Worm (Caenorhabditis elegans) whole organism, L1 larva: ENCODE data around the gene pbs-3.

Experiments
- Y116A8C.19 ChIP-seq: sonication (generic microtip); optimal IDR thresholded peaks from 2 replicates; lab custom pipeline; 2016; ENCODE audit warnings: missing compliant biosample characterization, missing genetic modification characterization, borderline replicate concordance
- alr-1 ChIP-seq: fragments of 200-800 bp; sonication (Bioruptor generic); optimal IDR thresholded peaks from 2 replicates; lab custom pipeline; 2018; ENCODE audit warnings: borderline replicate concordance, mild to moderate bottlenecking, missing genetic modification characterization, missing compliant biosample characterization
- blmp-1 ChIP-seq: fragments of 150-350 bp; optimal IDR thresholded peaks from 2 replicates; lab custom pipeline; 2014; ENCODE audit warnings: missing biosample characterization, missing genetic modification characterization
- ceh-8 ChIP-seq: fragments of 200-800 bp; sonication (Bioruptor generic); optimal IDR thresholded peaks from 2 replicates; lab custom pipeline; 2018; ENCODE audit warnings: mild to moderate bottlenecking, missing genetic modification characterization, moderate library complexity, missing compliant biosample characterization
- ceh-82 ChIP-seq, 3 experiments: fragments of 150-350 bp in 1 of 3; sonication (generic microtip) in 2 of 3; optimal IDR thresholded peaks; 2 replicates each; lab custom pipeline; 2014 to 2017; ENCODE audit warnings: missing biosample characterization in 3 of 3, missing genetic modification characterization in 3 of 3
- dpl-1 ChIP-seq, 3 experiments: fragments of 150-350 bp in 2 of 3; sonication (generic microtip) in 1 of 3; optimal IDR thresholded peaks; 2 replicates each; lab custom pipeline; 2014 to 2017; ENCODE audit warnings: missing biosample characterization in 3 of 3, missing genetic modification characterization in 3 of 3, missing genetic modification reagents in 3 of 3
- dsc-1 ChIP-seq: sonication (generic microtip); optimal IDR thresholded peaks from 2 replicates; lab custom pipeline; 2016; ENCODE audit warnings: mild to moderate bottlenecking, missing genetic modification characterization, missing compliant biosample characterization
- efl-1 ChIP-seq, 4 experiments: fragments of 150-350 bp; optimal IDR thresholded peaks in 3 of 4; peaks in 1 of 4; 1 replicate in 1 of 4; 2 replicates in 3 of 4; lab custom pipeline; 2014; ENCODE audit warnings: missing biosample characterization in 2 of 4, missing genetic modification characterization in 2 of 4, missing genetic modification reagents in 2 of 4
- efl-3 ChIP-seq: fragments of 200-800 bp; sonication (Bioruptor generic); optimal IDR thresholded peaks from 2 replicates; lab custom pipeline; 2018; ENCODE audit warnings: mild to moderate bottlenecking, missing genetic modification characterization, missing compliant biosample characterization
- egl-13 ChIP-seq: sonication (generic microtip); optimal IDR thresholded peaks from 2 replicates; lab custom pipeline; 2016; ENCODE audit warnings: missing genotype, missing genetic modification reagents, missing genetic modification characterization, missing compliant biosample characterization
- egl-27 ChIP-seq, 2 experiments: fragments of 150-350 bp in 1 of 2; sonication (generic microtip); optimal IDR thresholded peaks; 3 replicates each; lab custom pipeline; 2017 to 2018; ENCODE audit warnings: missing biosample characterization in 2 of 2, missing genetic modification characterization in 2 of 2, missing genetic modification reagents in 2 of 2
- elt-2 ChIP-seq: sonication (generic microtip); optimal IDR thresholded peaks from 2 replicates; lab custom pipeline; 2016; ENCODE audit warnings: missing genetic modification characterization, mild to moderate bottlenecking, inconsistent platforms, missing compliant biosample characterization, missing genetic modification reagents
- elt-3 ChIP-seq, 6 experiments: fragments of 150-350 bp in 1 of 6; sonication (generic microtip); optimal IDR thresholded peaks; 2 replicates each; lab custom pipeline; 2017 to 2018; ENCODE audit warnings: missing biosample characterization in 6 of 6, missing genetic modification characterization in 6 of 6, inconsistent platforms in 1 of 6
- fkh-10 ChIP-seq: sonication (generic microtip); optimal IDR thresholded peaks from 2 replicates; lab custom pipeline; 2017; ENCODE audit warnings: missing biosample characterization, missing genetic modification reagents, missing genetic modification characterization
- fkh-8 ChIP-seq: sonication (generic microtip); optimal IDR thresholded peaks from 2 replicates; lab custom pipeline; 2016; ENCODE audit warnings: mild to moderate bottlenecking, missing genetic modification characterization, missing compliant biosample characterization
- grh-1 ChIP-seq: fragments of 200-800 bp; sonication (Bioruptor generic); IDR thresholded peaks from 2 replicates; pipeline ENCODE4 v1.3.6; 2022; ENCODE audit warnings: missing genetic modification reagents, missing genetic modification characterization, missing compliant biosample characterization
- hlh-4 ChIP-seq: sonication (generic microtip); optimal IDR thresholded peaks from 2 replicates; lab custom pipeline; 2016; ENCODE audit warnings: mild to moderate bottlenecking, missing genetic modification characterization, missing compliant biosample characterization
- hpl-2 ChIP-seq: fragments of 150-350 bp; optimal IDR thresholded peaks from 2 replicates; lab custom pipeline; 2014; ENCODE audit warnings: missing biosample characterization, missing genetic modification reagents, missing genetic modification characterization
- isw-1 ChIP-seq: fragments of 200-800 bp; sonication (Bioruptor generic); IDR thresholded peaks from 2 replicates; pipeline ENCODE4 v1.3.6; 2022; ENCODE audit warnings: missing genetic modification characterization, missing compliant biosample characterization
- jun-1 ChIP-seq: fragments of 150-350 bp; optimal IDR thresholded peaks from 2 replicates; lab custom pipeline; 2014; ENCODE audit warnings: missing biosample characterization, missing genetic modification reagents, missing genetic modification characterization
- lin-14 ChIP-seq: fragments of 200-800 bp; sonication (Bioruptor generic); optimal IDR thresholded peaks from 2 replicates; lab custom pipeline; 2018; ENCODE audit warnings: mild to moderate bottlenecking, missing genetic modification characterization, moderate library complexity, missing compliant biosample characterization
- lin-35 ChIP-seq, 2 experiments: fragments of 150-350 bp; optimal IDR thresholded peaks; 2 replicates each; lab custom pipeline; 2014; ENCODE audit warnings: missing biosample characterization in 2 of 2, missing genetic modification characterization in 2 of 2, missing genetic modification reagents in 2 of 2
- lin-39 ChIP-seq: fragments of 150-350 bp; optimal IDR thresholded peaks from 2 replicates; lab custom pipeline; 2014; ENCODE audit warnings: missing biosample characterization, missing genetic modification reagents, missing genetic modification characterization
- mab-9 ChIP-seq: fragments of 200-800 bp; sonication (Bioruptor generic); IDR thresholded peaks from 2 replicates; pipeline ENCODE4 v1.3.6; 2022; ENCODE audit warnings: missing genetic modification reagents, missing genetic modification characterization, missing compliant biosample characterization
- mef-2 ChIP-seq: fragments of 150-350 bp; optimal IDR thresholded peaks from 2 replicates; lab custom pipeline; 2014; ENCODE audit warnings: missing biosample characterization, missing genetic modification characterization
- mep-1 ChIP-seq: fragments of 150-350 bp; optimal IDR thresholded peaks from 2 replicates; lab custom pipeline; 2014; ENCODE audit warnings: missing biosample characterization, missing genetic modification characterization
- nhr-11 ChIP-seq: fragments of 150-350 bp; optimal IDR thresholded peaks from 2 replicates; lab custom pipeline; 2014; ENCODE audit warnings: missing biosample characterization, missing genetic modification characterization
- nhr-12 ChIP-seq: sonication (generic microtip); optimal IDR thresholded peaks from 2 replicates; lab custom pipeline; 2017; ENCODE audit warnings: missing biosample characterization, missing genetic modification characterization
- nhr-20 ChIP-seq: sonication (generic microtip); optimal IDR thresholded peaks from 2 replicates; lab custom pipeline; 2016; ENCODE audit warnings: mild to moderate bottlenecking, missing genetic modification characterization, missing compliant biosample characterization
- nhr-237 ChIP-seq: fragments of 150-350 bp; optimal IDR thresholded peaks from 2 replicates; lab custom pipeline; 2014; ENCODE audit warnings: missing biosample characterization, missing genetic modification characterization
- nhr-28 ChIP-seq: fragments of 150-350 bp; optimal IDR thresholded peaks from 2 replicates; lab custom pipeline; 2014; ENCODE audit warnings: missing biosample characterization, missing genetic modification characterization
- nhr-47 ChIP-seq: sonication (generic microtip); optimal IDR thresholded peaks from 2 replicates; lab custom pipeline; 2016; ENCODE audit warnings: mild to moderate bottlenecking, missing genetic modification characterization, moderate library complexity, missing compliant biosample characterization
- nhr-71 ChIP-seq: sonication (generic microtip); optimal IDR thresholded peaks from 2 replicates; lab custom pipeline; 2016; ENCODE audit warnings: mild to moderate bottlenecking, missing genetic modification characterization, moderate library complexity, missing compliant biosample characterization
- nhr-76 ChIP-seq: sonication (generic microtip); optimal IDR thresholded peaks from 2 replicates; lab custom pipeline; 2017; ENCODE audit warnings: missing biosample characterization, missing genetic modification characterization
- nhr-77 ChIP-seq: fragments of 150-350 bp; optimal IDR thresholded peaks from 2 replicates; lab custom pipeline; 2014; ENCODE audit warnings: missing biosample characterization, missing genetic modification characterization
- nhr-84 ChIP-seq: sonication (generic microtip); optimal IDR thresholded peaks from 2 replicates; lab custom pipeline; 2017; ENCODE audit warnings: missing biosample characterization, missing genetic modification characterization
- nhr-85 ChIP-seq: sonication (generic microtip); peaks from one replicate; lab custom pipeline; 2016; ENCODE audit warnings: missing genetic modification characterization, inconsistent platforms, missing compliant biosample characterization
- nhr-90 ChIP-seq: sonication (generic microtip); optimal IDR thresholded peaks from 2 replicates; lab custom pipeline; 2016; ENCODE audit warnings: mild to moderate bottlenecking, missing genetic modification characterization, missing compliant biosample characterization; ENCODE audit not compliant: poor library complexity
- pax-3 ChIP-seq: fragments of 200-800 bp; sonication (Bioruptor generic); optimal IDR thresholded peaks from 2 replicates; lab custom pipeline; 2018; ENCODE audit warnings: mild to moderate bottlenecking, missing genetic modification characterization, moderate library complexity, missing compliant biosample characterization
- pqm-1 ChIP-seq: sonication (generic microtip); optimal IDR thresholded peaks from 3 replicates; lab custom pipeline; 2017; ENCODE audit warnings: missing biosample characterization, missing genetic modification characterization
- sox-4 ChIP-seq: sonication (generic microtip); optimal IDR thresholded peaks from 2 replicates; lab custom pipeline; 2016; ENCODE audit warnings: missing genetic modification characterization, missing compliant biosample characterization
- sptf-1 ChIP-seq: fragments of 150-350 bp; optimal IDR thresholded peaks from 2 replicates; lab custom pipeline; 2014; ENCODE audit warnings: missing biosample characterization, missing genetic modification characterization
- tbx-2 ChIP-seq: sonication (generic microtip); optimal IDR thresholded peaks from 2 replicates; lab custom pipeline; 2016; ENCODE audit warnings: missing genetic modification characterization, missing compliant biosample characterization
- unc-130 ChIP-seq: fragments of 150-350 bp; optimal IDR thresholded peaks from 2 replicates; lab custom pipeline; 2017; ENCODE audit warnings: missing biosample characterization, missing genetic modification characterization, inconsistent platforms
- unc-62 ChIP-seq: fragments of 150-350 bp; optimal IDR thresholded peaks from 2 replicates; lab custom pipeline; 2014; ENCODE audit warnings: missing biosample characterization, missing genetic modification reagents, missing genetic modification characterization
- unc-86 ChIP-seq: sonication (generic microtip); optimal IDR thresholded peaks from 2 replicates; lab custom pipeline; 2016; ENCODE audit warnings: missing genetic modification characterization, missing compliant biosample characterization
- unc-98 ChIP-seq: fragments of 200-800 bp; sonication (Bioruptor generic); IDR thresholded peaks from 2 replicates; pipeline ENCODE4 v1.3.6; 2022; ENCODE audit warnings: missing genetic modification characterization, missing compliant biosample characterization
- xbp-1 ChIP-seq: sonication (generic microtip); optimal IDR thresholded peaks from 2 replicates; lab custom pipeline; 2016; ENCODE audit warnings: missing genetic modification characterization, missing compliant biosample characterization
- zag-1 ChIP-seq: fragments of 150-350 bp; optimal IDR thresholded peaks from 2 replicates; lab custom pipeline; 2014; ENCODE audit warnings: missing biosample characterization, missing genetic modification characterization
- zip-4 ChIP-seq: fragments of 200-800 bp; sonication (Bioruptor generic); optimal IDR thresholded peaks from 2 replicates; lab custom pipeline; 2018; ENCODE audit warnings: mild to moderate bottlenecking, missing genetic modification characterization, moderate library complexity, missing compliant biosample characterization

Gene pbs-3

DNA sequence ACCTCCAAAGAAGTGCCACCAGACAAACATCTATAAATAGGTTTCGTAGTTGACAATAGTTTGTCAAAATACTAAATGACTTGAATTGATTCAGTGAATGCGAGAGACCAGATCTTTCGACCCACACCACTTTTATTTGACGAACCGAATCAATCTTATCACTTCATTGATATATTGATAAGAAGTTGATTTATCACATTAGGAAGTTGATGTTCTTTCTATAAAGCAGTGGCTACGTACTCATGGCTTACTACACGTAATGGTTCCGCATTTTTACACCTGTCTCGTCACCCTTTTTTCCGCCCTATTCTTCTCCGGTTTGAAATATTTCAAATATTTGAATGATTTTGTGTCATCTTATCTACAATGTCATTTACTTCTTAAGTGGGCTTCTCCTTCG, 34.6 kb downstream of the pbs-3 start:
- peak in 1 of 6 experiments; percentile 11 for TF ChIP-seq elt-3 (tag; optimal IDR thresholded peaks at IDR 0.05; lab: Kevin White, UChicago)
- TF ChIP-seq elt-2 (tag; lab: Kevin White, UChicago): peak; percentile 50
- TF ChIP-seq sptf-1 (tag; lab: Kevin White, UChicago): no peak

DNA sequence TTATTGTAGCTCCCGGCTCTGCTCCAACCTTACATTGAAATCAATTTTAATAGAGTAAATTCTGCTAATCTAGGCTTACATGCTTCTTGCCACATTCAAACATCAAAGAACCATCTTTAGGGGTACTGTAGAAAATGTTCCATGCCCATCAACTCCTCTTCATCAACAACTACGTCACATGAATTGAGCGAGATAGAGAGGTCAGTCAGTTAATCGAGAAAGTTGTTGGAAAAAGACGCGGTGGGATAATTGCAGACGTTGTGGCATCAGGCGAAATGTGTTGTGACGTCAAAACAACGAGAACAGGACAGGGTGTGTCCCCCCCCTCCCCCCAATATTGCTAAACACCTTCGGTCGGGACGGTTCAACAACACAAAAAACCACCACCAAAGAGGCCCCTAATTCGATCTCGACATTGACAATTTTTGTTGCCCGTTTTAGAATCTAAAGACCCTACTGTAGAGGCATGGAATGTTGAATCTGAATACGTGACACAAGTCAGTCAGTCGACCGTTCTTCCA, 36.7 kb downstream of the pbs-3 start:
- TF ChIP-seq nhr-85: peak; percentile 93
- TF ChIP-seq ceh-8 (GFP tag; lab: Kevin White, UChicago): no peak
- peak; percentile 10 for TF ChIP-seq tbx-2 (tag; lab: Kevin White, UChicago)
- TF ChIP-seq fkh-10 (GFP tag; lab: Kevin White, UChicago): no peak
- TF ChIP-seq mef-2: no peak
- peak; percentile 22 for TF ChIP-seq nhr-20 (tag; lab: Kevin White, UChicago)
- TF ChIP-seq egl-13 (tag; lab: Kevin White, UChicago): no peak
- TF ChIP-seq blmp-1 (tag; lab: Kevin White, UChicago): peak; percentile 52
- no peak for TF ChIP-seq unc-98 (GFP tag; lab: Robert Waterston, UW)
- no peak for TF ChIP-seq ceh-82 (tag; optimal IDR thresholded peaks at IDR 0.05; lab: Kevin White, UChicago)
- no peak for TF ChIP-seq hpl-2
- no peak for TF ChIP-seq pax-3 (tag; lab: Kevin White, UChicago)
- no peak for TF ChIP-seq unc-86 (tag; lab: Kevin White, UChicago)
- no peak for TF ChIP-seq isw-1 (GFP tag; lab: Robert Waterston, UW)
- TF ChIP-seq fkh-8 (tag; lab: Kevin White, UChicago): no peak
- TF ChIP-seq zip-4: no peak
- TF ChIP-seq Y116A8C.19 (tag; lab: Kevin White, UChicago): no peak
- TF ChIP-seq jun-1 (tag; lab: Kevin White, UChicago): no peak
- no peak for TF ChIP-seq unc-62 (GFP tag; lab: Kevin White, UChicago)
- TF ChIP-seq lin-39: no peak
- no peak for TF ChIP-seq egl-27 (tag; optimal IDR thresholded peaks at IDR 0.05; lab: Kevin White, UChicago)
- TF ChIP-seq nhr-47 (tag; lab: Kevin White, UChicago): no peak
- TF ChIP-seq nhr-76 (tag; lab: Kevin White, UChicago): no peak
- TF ChIP-seq efl-3 (GFP tag; lab: Kevin White, UChicago): no peak
- TF ChIP-seq efl-1 (optimal IDR thresholded peaks at IDR 0.05; lab: Kevin White, UChicago): no peak
- TF ChIP-seq efl-1 (GFP tag; optimal IDR thresholded peaks at IDR 0.05 in 1 of 2; lab: Kevin White, UChicago): peak in 1 of 2 experiments; percentile 81
- TF ChIP-seq nhr-28: no peak
- no peak for TF ChIP-seq nhr-71 (tag; lab: Kevin White, UChicago)
- no peak for TF ChIP-seq xbp-1
- TF ChIP-seq alr-1: no peak
- TF ChIP-seq dpl-1 (GFP tag; optimal IDR thresholded peaks at IDR 0.05; lab: Kevin White, UChicago): no peak
- no peak for TF ChIP-seq nhr-237 (tag; lab: Kevin White, UChicago)
- TF ChIP-seq mep-1 (tag; lab: Kevin White, UChicago): no peak
- no peak for TF ChIP-seq nhr-90 (tag; lab: Kevin White, UChicago)
- no peak for TF ChIP-seq nhr-77 (tag; lab: Kevin White, UChicago)
- no peak for TF ChIP-seq sox-4 (tag; lab: Kevin White, UChicago)
- TF ChIP-seq nhr-12: no peak
- TF ChIP-seq hlh-4 (tag; lab: Kevin White, UChicago): no peak
- TF ChIP-seq zag-1 (tag; lab: Kevin White, UChicago): no peak
- peak; percentile 47 for TF ChIP-seq lin-14 (GFP tag; lab: Kevin White, UChicago)
- no peak for TF ChIP-seq nhr-11
- no peak for TF ChIP-seq dsc-1 (tag; lab: Kevin White, UChicago)
- no peak for TF ChIP-seq nhr-84 (tag; lab: Kevin White, UChicago)
- TF ChIP-seq elt-3 (tag; optimal IDR thresholded peaks at IDR 0.05; lab: Kevin White, UChicago): peak in 1 of 6 experiments; percentile 26
- TF ChIP-seq mab-9: no peak
- TF ChIP-seq pqm-1 (tag; lab: Kevin White, UChicago): no peak
- TF ChIP-seq grh-1 (GFP tag; lab: Robert Waterston, UW): peak; percentile 40
- TF ChIP-seq unc-130: peak; percentile 11
- peak in 1 of 2 experiments; percentile 15 for TF ChIP-seq lin-35 (GFP tag; optimal IDR thresholded peaks at IDR 0.05; lab: Kevin White, UChicago)
